Worm (Caenorhabditis elegans) whole organism, early embryonic: ENCODE measurements around the gene T19H5.4.
"Not testable (repeated sequence)": the region's sequence is repeated elsewhere in the genome, so short reads cannot be mapped to it uniquely, and the experiment has no call there.

Experiments
- aly-1 ChIP-seq: sonication (generic microtip); optimal IDR thresholded peaks from 2 replicates; lab custom pipeline; 2016; ENCODE audit warnings: missing genetic modification characterization, missing compliant biosample characterization
- ama-1 ChIP-seq: fragments of 150-350 bp; optimal IDR thresholded peaks from 2 replicates; lab custom pipeline; 2014
- ceh-36 ChIP-seq: sonication (generic microtip); optimal IDR thresholded peaks from 2 replicates; lab custom pipeline; 2016; ENCODE audit warnings: missing genetic modification characterization, inconsistent platforms, missing compliant biosample characterization
- ets-7 ChIP-seq: sonication (generic microtip); optimal IDR thresholded peaks from 2 replicates; lab custom pipeline; 2016; ENCODE audit warnings: missing genotype, missing genetic modification characterization, missing compliant biosample characterization
- scrt-1 ChIP-seq: fragments of 200-800 bp; sonication (Bioruptor generic); IDR thresholded peaks from 2 replicates; pipeline ENCODE4 v1.3.6; 2022; ENCODE audit warnings: missing genetic modification characterization, missing compliant biosample characterization
- tbx-37 ChIP-seq: fragments of 200-800 bp; sonication (Bioruptor generic); conservative IDR thresholded peaks from 2 replicates; pipeline ENCODE4 v1.3.6; 2022; ENCODE audit warnings: missing genetic modification reagents, missing genetic modification characterization, missing compliant biosample characterization

- not testable (repeated sequence) for TF ChIP-seq ama-1 (lab: Kevin White, UChicago); tbx-37 (GFP tag; lab: Robert Waterston, UW); ets-7 (tag; lab: Kevin White, UChicago); scrt-1; ceh-36 (tag; lab: Kevin White, UChicago); aly-1
Measured at ce11 chrII:9461881-9462280, 25.3 kb downstream of the T19H5.4 start, which contains the start of gene chil-21.
